Worm (Caenorhabditis elegans): ENCODE results near the gene K02F3.12.
A peak's percentile ranks its signal among the peaks of the same experiment; 100 is the strongest.

The K02F3.12 gene

ce11 chrIII:909540-909939 lies 53.2 kb downstream of the K02F3.12 start, which contains the start of gene crls-1 (continued):
- TF ChIP-seq B0336.3 (GFP tag; IDR thresholded peaks at IDR 0.05) (0 out of 2 replicates have a peak, but pooled peaks have one; percentile 30), Y95B8A.8 (GFP tag; IDR thresholded peaks at IDR 0.05) (0 out of 2 replicates have a peak, but pooled peaks have one; percentile 17), rec-8 (tag; optimal IDR thresholded peaks at IDR 0.05) (no peak), Y53G8AR.9 (GFP tag; conservative IDR thresholded peaks at IDR 0.05) (peak; percentile 53; the same call in 1 of the 2 replicates), D2030.7 (GFP tag; IDR thresholded peaks at IDR 0.05) (peak; percentile 14; the same call in 1 of the 2 replicates), F49E8.2 (tag; optimal IDR thresholded peaks at IDR 0.05; ENCODE audit: insufficient read depth) (no peak), attf-5 (GFP tag; optimal IDR thresholded peaks at IDR 0.05) (no peak), sdz-38 (tag; optimal IDR thresholded peaks at IDR 0.05) (no peak), fkh-3 (tag; optimal IDR thresholded peaks at IDR 0.05) (no peak), madf-8 (GFP tag; conservative IDR thresholded peaks at IDR 0.05) (no peak), ceh-100 (GFP tag; IDR thresholded peaks at IDR 0.05) (no peak), T07F8.4 (tag; optimal IDR thresholded peaks at IDR 0.05) (no peak), ztf-28 (GFP tag; IDR thresholded peaks at IDR 0.05) (no peak), madf-6 (GFP tag; IDR thresholded peaks at IDR 0.05) (peak; percentile 14; the same call in 1 of the 2 replicates), attf-6 (GFP tag; IDR thresholded peaks at IDR 0.05) (no peak), madf-3 (GFP tag; IDR thresholded peaks at IDR 0.05) (0 out of 2 replicates have a peak, but pooled peaks have one; percentile 28), somi-1 (GFP tag; optimal IDR thresholded peaks at IDR 0.05) (no peak), F55B11.4 (tag; optimal IDR thresholded peaks at IDR 0.05; ENCODE audit: borderline replicate concordance, insufficient read depth) (no peak), nhr-90 (tag; optimal IDR thresholded peaks at IDR 0.05) (no peak), F52B5.7 (tag; optimal IDR thresholded peaks at IDR 0.05) (peak; percentile 26), athp-1 (tag; optimal IDR thresholded peaks at IDR 0.05) (no peak), sea-2 (GFP tag; IDR thresholded peaks at IDR 0.05) (no peak), tlf-1 (GFP tag; optimal IDR thresholded peaks at IDR 0.05) (peak; percentile 16), F57C9.4 (tag; optimal IDR thresholded peaks at IDR 0.05) (no peak), ceh-58 (GFP tag; IDR thresholded peaks at IDR 0.05) (no peak)

All from whole organism, young adult.